Fruit fly (Drosophila melanogaster): ENCODE data around the gene peg.

DNA sequence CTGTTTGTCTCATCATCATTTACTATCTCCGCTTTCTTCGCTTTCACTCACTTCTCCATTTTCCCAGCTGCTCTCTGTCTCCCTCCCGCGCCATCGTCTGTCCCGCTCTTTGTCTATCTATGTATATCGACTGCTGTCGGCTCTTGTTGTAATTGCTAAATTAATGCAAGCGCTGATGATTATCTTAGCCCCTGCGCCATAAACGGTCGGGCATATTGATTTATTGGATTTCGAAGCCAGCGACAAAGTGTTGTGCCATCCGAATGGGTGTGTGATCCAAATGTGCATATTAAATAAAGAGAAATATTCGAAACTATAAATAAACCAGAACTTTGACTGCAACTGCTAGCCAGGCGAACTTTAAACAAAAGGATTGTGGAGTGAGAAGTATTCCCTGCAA, 33.6 kb downstream of the peg start:
- no peak for TF ChIP-seq Sox102F (GFP tag; optimal IDR thresholded peaks at IDR 0.05)
- TF ChIP-seq acj6 (GFP tag; optimal IDR thresholded peaks at IDR 0.05) = no peak
- TF ChIP-seq CG8632 (GFP tag; optimal IDR thresholded peaks at IDR 0.05) = no peak
- TF ChIP-seq salr (GFP tag; optimal IDR thresholded peaks at IDR 0.05) = no peak
- TF ChIP-seq fkh (GFP tag; optimal IDR thresholded peaks at IDR 0.05) = no peak
- TF ChIP-seq Smox (GFP tag; optimal IDR thresholded peaks at IDR 0.05) = no peak

All from whole organism, prepupa.